Fruit fly (Drosophila melanogaster): ENCODE data around the gene Atg4a.

The Atg4a gene

DNA sequence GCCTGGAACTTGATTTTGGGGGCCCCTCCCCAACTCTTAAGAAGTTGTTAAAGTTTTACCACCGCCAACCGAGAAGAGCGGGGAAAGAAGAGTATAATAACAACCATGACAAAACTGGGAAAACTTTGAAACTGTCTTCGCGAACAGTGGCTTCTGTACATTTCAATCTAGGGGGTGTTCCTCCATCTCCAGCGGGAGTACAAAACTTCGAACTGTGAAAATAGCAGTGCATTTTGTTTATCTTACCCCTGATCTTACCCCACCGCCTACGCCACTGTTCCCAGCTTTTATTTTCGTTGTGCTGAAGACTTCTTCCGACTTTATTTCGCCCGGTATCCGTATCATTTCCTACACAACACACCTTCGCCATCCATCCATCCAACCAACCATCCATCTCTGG lies 9.8 kb upstream of the Atg4a start (continued):
- TF ChIP-seq Hr51 (GFP tag; optimal IDR thresholded peaks at IDR 0.05) (no peak), tna (GFP tag; IDR thresholded peaks at IDR 0.05; ENCODE audit: partially characterized antibody) (no peak), CG13775 (GFP tag; optimal IDR thresholded peaks at IDR 0.05) (no peak), Scr (GFP tag; IDR thresholded peaks at IDR 0.05; ENCODE audit: partially characterized antibody) (no peak), her (GFP tag; optimal IDR thresholded peaks at IDR 0.05) (no peak), unc-4 (GFP tag; IDR thresholded peaks at IDR 0.05; ENCODE audit: partially characterized antibody) (no peak), psq (GFP tag; optimal IDR thresholded peaks at IDR 0.05) (peak; percentile 12), CG8281 (tag; optimal IDR thresholded peaks at IDR 0.05) (peak; percentile 41), lmd (GFP tag; IDR thresholded peaks at IDR 0.05) (peak; percentile 41; the same call in 1 of the 2 replicates), CG7745 (tag; optimal IDR thresholded peaks at IDR 0.05) (no peak), Hmx (GFP tag; optimal IDR thresholded peaks at IDR 0.05) (no peak), Taf1 (GFP tag; IDR thresholded peaks at IDR 0.05) (no peak), Camta (GFP tag; optimal IDR thresholded peaks at IDR 0.05) (no peak), CG6272 (GFP tag; IDR thresholded peaks at IDR 0.05) (no peak; the same call in 1 of the 2 replicates), CG12659 (GFP tag; optimal IDR thresholded peaks at IDR 0.05) (no peak), lab (GFP tag; optimal IDR thresholded peaks at IDR 0.05) (peak; percentile 38), CG6813 (GFP tag; optimal IDR thresholded peaks at IDR 0.05) (no peak), tio (GFP tag; optimal IDR thresholded peaks at IDR 0.05) (no peak), onecut (GFP tag; IDR thresholded peaks at IDR 0.05) (no peak), CG3065 (GFP tag; optimal IDR thresholded peaks at IDR 0.05) (no peak), stc (GFP tag; IDR thresholded peaks at IDR 0.05) (no peak), CG2875 (GFP tag; optimal IDR thresholded peaks at IDR 0.05) (no peak), Fer2 (tag; optimal IDR thresholded peaks at IDR 0.05) (no peak), CG2678 (tag; optimal IDR thresholded peaks at IDR 0.05) (peak; percentile 58), C15 (GFP tag; IDR thresholded peaks at IDR 0.05) (no peak), CG1233 (GFP tag; optimal IDR thresholded peaks at IDR 0.05) (no peak), Mes4 (GFP tag; optimal IDR thresholded peaks at IDR 0.05) (no peak), E2f2 (GFP tag; IDR thresholded peaks at IDR 0.05) (no peak), CG2199 (GFP tag; IDR thresholded peaks at IDR 0.05) (no peak), Dad (GFP tag; optimal IDR thresholded peaks at IDR 0.05) (no peak), CG17328 (GFP tag; IDR thresholded peaks at IDR 0.05) (0 out of 2 replicates have a peak, but pooled peaks have one; percentile 18), jigr1 (GFP tag; IDR thresholded peaks at IDR 0.05) (no peak), MESR4 (GFP tag; optimal IDR thresholded peaks at IDR 0.05) (no peak), chinmo (GFP tag; IDR thresholded peaks at IDR 0.05; ENCODE audit: partially characterized antibody) (no peak), odd (GFP tag; optimal IDR thresholded peaks at IDR 0.05) (no peak), pho (GFP tag; optimal IDR thresholded peaks at IDR 0.05) (peak; percentile 32), CG13123 (GFP tag; optimal IDR thresholded peaks at IDR 0.05) (no peak), caup (GFP tag; optimal IDR thresholded peaks at IDR 0.05; ENCODE audit: severe bottlenecking) (peak; percentile 7), Med (GFP tag) (peak; percentile 85), CG11560 (tag; IDR thresholded peaks at IDR 0.05) (no peak), CG14860 (GFP tag; IDR thresholded peaks at IDR 0.05; ENCODE audit: partially characterized antibody) (no peak), CG42726 (GFP tag; IDR thresholded peaks at IDR 0.05; ENCODE audit: partially characterized antibody) (no peak), CG1602 (GFP tag; optimal IDR thresholded peaks at IDR 0.05) (no peak), CG2129 (GFP tag; IDR thresholded peaks at IDR 0.05; ENCODE audit: partially characterized antibody) (no peak), CG14667 (GFP tag; IDR thresholded peaks at IDR 0.05) (no peak), Sin3A (optimal IDR thresholded peaks at IDR 0.05) (no peak), croc (GFP tag; conservative IDR thresholded peaks at IDR 0.05) (no peak), MBD-R2 (GFP tag; IDR thresholded peaks at IDR 0.05) (no peak), CG32772 (GFP tag; IDR thresholded peaks at IDR 0.05) (no peak), CG6689 (GFP tag; IDR thresholded peaks at IDR 0.05) (no peak), gce (GFP tag; IDR thresholded peaks at IDR 0.05) (0 out of 3 replicates have a peak, but pooled peaks have one; percentile 20)

All from whole organism, embryonic.